Worm (Caenorhabditis elegans) whole organism, midembryonic: ENCODE data around the gene penr-1.
A peak's percentile ranks its signal among the peaks of the same experiment; 100 is the strongest.

Source experiments
- T22C8.4 ChIP-seq: fragments of 200-800 bp; sonication (Bioruptor generic); IDR thresholded peaks from 2 replicates; pipeline ENCODE4 v1.3.6; 2022; ENCODE audit warnings: missing genetic modification characterization, missing compliant biosample characterization
- cog-1 ChIP-seq: sonication (generic microtip); optimal IDR thresholded peaks from 2 replicates; lab custom pipeline; 2016; ENCODE audit warnings: missing genetic modification characterization, missing compliant biosample characterization
- flt-1 ChIP-seq: fragments of 200-800 bp; sonication (Bioruptor generic); IDR thresholded peaks from 2 replicates; pipeline ENCODE4 v1.3.6; 2022; ENCODE audit warnings: missing genetic modification characterization, missing compliant biosample characterization
- klf-2 ChIP-seq: fragments of 200-800 bp; sonication (Bioruptor generic); conservative IDR thresholded peaks from 2 replicates; pipeline ENCODE4 v1.3.6; 2022; ENCODE audit warnings: missing genetic modification reagents, missing genetic modification characterization, missing compliant biosample characterization
- med-1 ChIP-seq: sonication (generic microtip); optimal IDR thresholded peaks from 2 replicates; lab custom pipeline; 2017; ENCODE audit warnings: missing genetic modification characterization, mild to moderate bottlenecking, missing compliant biosample characterization, antibody characterized with exemption, missing genetic modification reagents; ENCODE audit not compliant: insufficient read depth
- ref-1 ChIP-seq: fragments of 200-800 bp; sonication (Bioruptor generic); conservative IDR thresholded peaks from 2 replicates; pipeline ENCODE4 v1.3.6; 2022; ENCODE audit warnings: missing genetic modification reagents, missing genetic modification characterization, missing compliant biosample characterization
- tab-1 ChIP-seq: fragments of 200-800 bp; sonication (Bioruptor generic); IDR thresholded peaks from 2 replicates; pipeline ENCODE4 v1.3.6; 2022; ENCODE audit warnings: missing genetic modification characterization, missing compliant biosample characterization
- ztf-23 ChIP-seq: fragments of 200-800 bp; sonication (Bioruptor generic); IDR thresholded peaks from 2 replicates; pipeline ENCODE4 v1.3.6; 2022; ENCODE audit warnings: missing genetic modification reagents, missing genetic modification characterization, missing compliant biosample characterization
- ztf-29 ChIP-seq: fragments of 200-800 bp; sonication (Bioruptor generic); IDR thresholded peaks from 2 replicates; pipeline ENCODE4 v1.3.6; 2022; ENCODE audit warnings: missing genetic modification reagents, missing genetic modification characterization, missing compliant biosample characterization

Gene penr-1

ce11 chrV:5257358-5257757 lies 11.9 kb upstream of the penr-1 start, which contains the start of gene srt-67:
Gene srt-67, minus strand, starts transcription at chrV:5257458.
- TF ChIP-seq ztf-29 (GFP tag; lab: Robert Waterston, UW) (no peak), klf-2 (GFP tag; lab: Robert Waterston, UW) (no peak), flt-1 (GFP tag; lab: Robert Waterston, UW) (no peak), cog-1 (tag; lab: Kevin White, UChicago) (no peak), ztf-23 (GFP tag; lab: Robert Waterston, UW) (no peak), T22C8.4 (GFP tag; lab: Robert Waterston, UW) (no peak), med-1 (GFP tag; lab: Kevin White, UChicago) (no peak), tab-1 (GFP tag; lab: Robert Waterston, UW) (no peak), ref-1 (GFP tag; lab: Robert Waterston, UW) (no peak)

ce11 chrV:5259448-5259847 lies 9.8 kb upstream of the penr-1 start, which contains the start of gene srt-70:
Gene srt-70, minus strand, starts transcription at chrV:5259548.
- no peak for TF ChIP-seq cog-1 (tag; lab: Kevin White, UChicago)
- TF ChIP-seq ref-1 (GFP tag; lab: Robert Waterston, UW) = no peak
- TF ChIP-seq klf-2 (GFP tag; lab: Robert Waterston, UW) = no peak
- no peak for TF ChIP-seq tab-1 (GFP tag; lab: Robert Waterston, UW)
- TF ChIP-seq med-1 (GFP tag; lab: Kevin White, UChicago) = no peak
- TF ChIP-seq ztf-29 (GFP tag; lab: Robert Waterston, UW) = no peak
- TF ChIP-seq T22C8.4 (GFP tag; lab: Robert Waterston, UW) = no peak
- TF ChIP-seq flt-1 (GFP tag; lab: Robert Waterston, UW) = no peak
- TF ChIP-seq ztf-23 (GFP tag; lab: Robert Waterston, UW) = no peak

- TF ChIP-seq klf-2 (GFP tag; lab: Robert Waterston, UW) = no peak
- TF ChIP-seq med-1 (GFP tag; lab: Kevin White, UChicago) = no peak
- TF ChIP-seq T22C8.4 (GFP tag; lab: Robert Waterston, UW) = no peak
- no peak for TF ChIP-seq cog-1 (tag; lab: Kevin White, UChicago)
- no peak for TF ChIP-seq ref-1 (GFP tag; lab: Robert Waterston, UW)
Measured at ce11 chrV:5262999-5263398, 6.3 kb upstream of the penr-1 start, which contains the start of gene cest-30. Gene cest-30, minus strand, starts transcription at chrV:5263099.

ce11 chrV:5265581-5265980 lies 3.7 kb upstream of the penr-1 start, which contains the start of the genes srt-69 and B0238.12:
Gene srt-69, minus strand, starts transcription at chrV:5265681.
Gene B0238.12, plus strand, starts transcription at chrV:5265844.
- TF ChIP-seq flt-1 (GFP tag; lab: Robert Waterston, UW) (no peak), ztf-29 (GFP tag; lab: Robert Waterston, UW) (no peak), ztf-23 (GFP tag; lab: Robert Waterston, UW) (no peak), klf-2 (GFP tag; lab: Robert Waterston, UW) (no peak), tab-1 (GFP tag; lab: Robert Waterston, UW) (no peak), med-1 (GFP tag; lab: Kevin White, UChicago) (no peak), ref-1 (GFP tag; lab: Robert Waterston, UW) (no peak), cog-1 (tag; lab: Kevin White, UChicago) (no peak)

- TF ChIP-seq cog-1 (tag; lab: Kevin White, UChicago) (peak; percentile 12), ref-1 (GFP tag; lab: Robert Waterston, UW) (no peak)
Measured at ce11 chrV:5271487-5271886, 2.2 kb downstream of the penr-1 start.

- TF ChIP-seq tab-1 (GFP tag; lab: Robert Waterston, UW) = no peak
- TF ChIP-seq ref-1 (GFP tag; lab: Robert Waterston, UW) = no peak
- no peak for TF ChIP-seq T22C8.4 (GFP tag; lab: Robert Waterston, UW)
- no peak for TF ChIP-seq ztf-29 (GFP tag; lab: Robert Waterston, UW)
- TF ChIP-seq cog-1 (tag; lab: Kevin White, UChicago) = no peak
- no peak for TF ChIP-seq med-1 (GFP tag; lab: Kevin White, UChicago)
- TF ChIP-seq ztf-23 (GFP tag; lab: Robert Waterston, UW) = no peak
- TF ChIP-seq flt-1 (GFP tag; lab: Robert Waterston, UW) = no peak
- no peak for TF ChIP-seq klf-2 (GFP tag; lab: Robert Waterston, UW)
Measured at ce11 chrV:5272034-5272433, 2.7 kb downstream of the penr-1 start.

- TF ChIP-seq klf-2 (GFP tag; lab: Robert Waterston, UW) = no peak
- TF ChIP-seq flt-1 (GFP tag; lab: Robert Waterston, UW) = 0 out of 2 replicates have a peak, but pooled peaks have one; percentile 20
- no peak for TF ChIP-seq med-1 (GFP tag; lab: Kevin White, UChicago)
Measured at ce11 chrV:5272619-5273074, 3.4 kb downstream of the penr-1 start.

ce11 chrV:5273241-5273640 lies 4.0 kb downstream of the penr-1 start:
- no peak for TF ChIP-seq med-1 (GFP tag; lab: Kevin White, UChicago)
- no peak for TF ChIP-seq T22C8.4 (GFP tag; lab: Robert Waterston, UW)
- TF ChIP-seq cog-1 (tag; lab: Kevin White, UChicago) = no peak
- no peak for TF ChIP-seq ztf-23 (GFP tag; lab: Robert Waterston, UW)
- no peak for TF ChIP-seq ztf-29 (GFP tag; lab: Robert Waterston, UW)
- no peak for TF ChIP-seq ref-1 (GFP tag; lab: Robert Waterston, UW)
- TF ChIP-seq tab-1 (GFP tag; lab: Robert Waterston, UW) = no peak

ce11 chrV:5273770-5274169 lies 4.5 kb downstream of the penr-1 start, which contains the start of gene natc-2:
Gene natc-2, plus strand, starts transcription at chrV:5274070.
- TF ChIP-seq ztf-23 (GFP tag; lab: Robert Waterston, UW) (no peak), klf-2 (GFP tag; lab: Robert Waterston, UW) (no peak), flt-1 (GFP tag; lab: Robert Waterston, UW) (no peak), T22C8.4 (GFP tag; lab: Robert Waterston, UW) (no peak), cog-1 (tag; lab: Kevin White, UChicago) (no peak), ztf-29 (GFP tag; lab: Robert Waterston, UW) (no peak), tab-1 (GFP tag; lab: Robert Waterston, UW) (no peak), med-1 (GFP tag; lab: Kevin White, UChicago) (no peak), ref-1 (GFP tag; lab: Robert Waterston, UW) (no peak)
